Worm (Caenorhabditis elegans): ENCODE measurements around the gene gyg-2.

gyg-2 gene

ce11 chrV:16744783-16745182 lies 1.3 kb downstream of the gyg-2 start (continued):
- TF ChIP-seq B0261.1 (tag; optimal IDR thresholded peaks at IDR 0.05): no peak
- TF ChIP-seq F33H1.4 (GFP tag; IDR thresholded peaks at IDR 0.05): no peak; the same call in 1 of the 2 replicates
- no peak for TF ChIP-seq dpl-1 (GFP tag; optimal IDR thresholded peaks at IDR 0.05)
- TF ChIP-seq Y67H2A.10 (GFP tag; conservative IDR thresholded peaks at IDR 0.05): no peak
- peak; percentile 27 for TF ChIP-seq unc-130 (GFP tag; optimal IDR thresholded peaks at IDR 0.05)
- TF ChIP-seq hlh-26 (GFP tag; conservative IDR thresholded peaks at IDR 0.05): no peak
- no peak for TF ChIP-seq sea-2 (GFP tag; IDR thresholded peaks at IDR 0.05)
- TF ChIP-seq nhr-80 (tag; optimal IDR thresholded peaks at IDR 0.05): no peak
- TF ChIP-seq T26A5.8 (tag; optimal IDR thresholded peaks at IDR 0.05): no peak
- TF ChIP-seq dox-1 (GFP tag; IDR thresholded peaks at IDR 0.05): no peak
- TF ChIP-seq nfya-1 (tag; optimal IDR thresholded peaks at IDR 0.05; ENCODE audit: borderline replicate concordance, insufficient read depth): no peak
- TF ChIP-seq ztf-18 (tag; optimal IDR thresholded peaks at IDR 0.05): no peak
- TF ChIP-seq efl-1 (GFP tag; optimal IDR thresholded peaks at IDR 0.05): no peak
- TF ChIP-seq aptf-3 (GFP tag; IDR thresholded peaks at IDR 0.05): 0 out of 2 replicates have a peak, but pooled peaks have one; percentile 43
- no peak for TF ChIP-seq unc-62 (GFP tag; optimal IDR thresholded peaks at IDR 0.05)
- no peak for TF ChIP-seq F37B4.10 (GFP tag; IDR thresholded peaks at IDR 0.05)
- no peak for TF ChIP-seq mxl-1 (tag; optimal IDR thresholded peaks at IDR 0.05)
- no peak for TF ChIP-seq nhr-120 (GFP tag; IDR thresholded peaks at IDR 0.05)
- TF ChIP-seq athp-1 (tag; optimal IDR thresholded peaks at IDR 0.05): no peak
- no peak for TF ChIP-seq mes-4 (tag; optimal IDR thresholded peaks at IDR 0.05)
- TF ChIP-seq ztf-3 (GFP tag; optimal IDR thresholded peaks at IDR 0.05): no peak
- no peak for TF ChIP-seq snpc-3.4 (tag; optimal IDR thresholded peaks at IDR 0.05)
- no peak for TF ChIP-seq lag-1 (GFP tag; IDR thresholded peaks at IDR 0.05)
- TF ChIP-seq rpc-1 (optimal IDR thresholded peaks at IDR 0.05): no peak
- TF ChIP-seq rpc-1 (tag; optimal IDR thresholded peaks at IDR 0.05): no peak
- peak; percentile 57 for TF ChIP-seq pbrm-1 (GFP tag; IDR thresholded peaks at IDR 0.05)
- TF ChIP-seq K12H6.12 (tag; optimal IDR thresholded peaks at IDR 0.05): no peak
- TF ChIP-seq ceh-27 (GFP tag; optimal IDR thresholded peaks at IDR 0.05): no peak
- TF ChIP-seq hmg-20 (GFP tag; IDR thresholded peaks at IDR 0.05): no peak
- no peak for TF ChIP-seq akir-1 (GFP tag; optimal IDR thresholded peaks at IDR 0.05)
- TF ChIP-seq pha-4 (tag; optimal IDR thresholded peaks at IDR 0.05): no peak
- no peak for TF ChIP-seq F39B2.1 (GFP tag; IDR thresholded peaks at IDR 0.05)
- no peak for TF ChIP-seq C06A6.2 (GFP tag; conservative IDR thresholded peaks at IDR 0.05)
- peak; percentile 27; the same call in 1 of the 2 replicates for TF ChIP-seq egl-44 (GFP tag; IDR thresholded peaks at IDR 0.05)
- peak; percentile 34; the same call in 1 of the 2 replicates for TF ChIP-seq mcd-1 (GFP tag; IDR thresholded peaks at IDR 0.05)
- no peak for TF ChIP-seq ets-4 (GFP tag; optimal IDR thresholded peaks at IDR 0.05)
- TF ChIP-seq hlh-12 (tag; optimal IDR thresholded peaks at IDR 0.05): no peak
- TF ChIP-seq ztf-28 (GFP tag; IDR thresholded peaks at IDR 0.05): 0 out of 2 replicates have a peak, but pooled peaks have one; percentile 44
- no peak for TF ChIP-seq let-526 (GFP tag; IDR thresholded peaks at IDR 0.05)
- TF ChIP-seq fkh-3 (tag; optimal IDR thresholded peaks at IDR 0.05): no peak
- no peak for TF ChIP-seq tbx-9 (tag; optimal IDR thresholded peaks at IDR 0.05; ENCODE audit: borderline replicate concordance)
- no peak for TF ChIP-seq sptf-2 (GFP tag; optimal IDR thresholded peaks at IDR 0.05)
- TF ChIP-seq nhr-90 (tag; optimal IDR thresholded peaks at IDR 0.05): no peak
- no peak for TF ChIP-seq B0035.1 (tag; optimal IDR thresholded peaks at IDR 0.05)
- TF ChIP-seq repo-1 (tag; optimal IDR thresholded peaks at IDR 0.05): peak; percentile 59
- TF ChIP-seq madf-3 (GFP tag; IDR thresholded peaks at IDR 0.05): peak; percentile 75; the same call in 1 of the 2 replicates
- no peak for TF ChIP-seq aptf-2 (GFP tag; conservative IDR thresholded peaks at IDR 0.05)
- no peak for TF ChIP-seq ccch-3 (GFP tag; optimal IDR thresholded peaks at IDR 0.05)
- no peak for TF ChIP-seq F57A8.1 (GFP tag; optimal IDR thresholded peaks at IDR 0.05)
- TF ChIP-seq C17E4.6 (GFP tag; IDR thresholded peaks at IDR 0.05): peak; percentile 63; the same call in 1 of the 2 replicates
- TF ChIP-seq chd-7 (tag; optimal IDR thresholded peaks at IDR 0.05): no peak
